Worm (Caenorhabditis elegans) whole organism, late embryonic: ENCODE data around the gene clc-12.

Experiments used
- elt-2 ChIP-seq: sonication (generic microtip); optimal IDR thresholded peaks from 2 replicates; lab custom pipeline; 2016; ENCODE audit warnings: missing genetic modification reagents, missing genetic modification characterization, missing compliant biosample characterization
- fkh-10 ChIP-seq: fragments of 150-350 bp; optimal IDR thresholded peaks from 2 replicates; lab custom pipeline; 2014; ENCODE audit warnings: missing biosample characterization, missing genetic modification reagents, missing genetic modification characterization
- hlh-15 ChIP-seq: sonication (generic microtip); optimal IDR thresholded peaks from 2 replicates; lab custom pipeline; 2016; ENCODE audit warnings: missing genetic modification characterization, missing compliant biosample characterization
- hlh-6 ChIP-seq: sonication (generic microtip); optimal IDR thresholded peaks from 2 replicates; lab custom pipeline; 2016; ENCODE audit warnings: missing genotype, missing genetic modification characterization, missing compliant biosample characterization
- lin-11 ChIP-seq: fragments of 200-800 bp; sonication (Bioruptor generic); optimal IDR thresholded peaks from 2 replicates; lab custom pipeline; 2018; ENCODE audit warnings: mild to moderate bottlenecking, missing genetic modification characterization, missing compliant biosample characterization
- nhr-232 ChIP-seq: sonication (generic microtip); optimal IDR thresholded peaks from 2 replicates; lab custom pipeline; 2016; ENCODE audit warnings: missing genetic modification characterization, missing compliant biosample characterization
- rnt-1 ChIP-seq: sonication (generic microtip); optimal IDR thresholded peaks from 2 replicates; lab custom pipeline; 2016; ENCODE audit warnings: missing genetic modification characterization, missing compliant biosample characterization
- sdc-2 ChIP-seq: sonication (generic microtip); optimal IDR thresholded peaks from 2 replicates; lab custom pipeline; 2016; ENCODE audit warnings: missing genotype, missing genetic modification characterization, missing compliant biosample characterization

- TF ChIP-seq elt-2 = no peak
- no peak for TF ChIP-seq nhr-232 (tag; lab: Kevin White, UChicago)
- no peak for TF ChIP-seq sdc-2
- TF ChIP-seq rnt-1 = no peak
- no peak for TF ChIP-seq hlh-6 (tag; lab: Kevin White, UChicago)
- no peak for TF ChIP-seq lin-11 (tag; lab: Kevin White, UChicago)
- TF ChIP-seq hlh-15 (tag; lab: Kevin White, UChicago) = no peak
- no peak for TF ChIP-seq fkh-10
These were observed 10.5 kb upstream of the clc-12 start, which contains the start of gene F49H6.17 for ce11 chrV:17019690-17020089.
